Fruit fly (Drosophila melanogaster): ENCODE measurements around the gene CG32640.

CG32640 gene

dm6 chrX:13131063-13131773, 46.6 kb upstream of the CG32640 start (continued):
- TF ChIP-seq CG10321 (GFP tag; IDR thresholded peaks at IDR 0.05) (peak; percentile 89), CG15514 (GFP tag; optimal IDR thresholded peaks at IDR 0.05) (peak; percentile 96), Ptx1 (GFP tag; IDR thresholded peaks at IDR 0.05) (peak; percentile 99), bcd (GFP tag; optimal IDR thresholded peaks at IDR 0.05) (peak; percentile 99), CG4854 (GFP tag; optimal IDR thresholded peaks at IDR 0.05) (peak; percentile 96), CG12769 (tag; optimal IDR thresholded peaks at IDR 0.05) (peak; percentile 100), crol (GFP tag; IDR thresholded peaks at IDR 0.05) (peak; percentile 91), Sry-β (GFP tag; optimal IDR thresholded peaks at IDR 0.05) (peak; percentile 58), maf-S (GFP tag; optimal IDR thresholded peaks at IDR 0.05) (peak; percentile 99), sc (optimal IDR thresholded peaks at IDR 0.05) (no peak), sc (GFP tag; optimal IDR thresholded peaks at IDR 0.05) (peak; percentile 94), sim (GFP tag; IDR thresholded peaks at IDR 0.05) (peak; percentile 98), CTCF (GFP tag; optimal IDR thresholded peaks at IDR 0.05) (peak; percentile 74), CG8359 (GFP tag; optimal IDR thresholded peaks at IDR 0.05; ENCODE audit: borderline replicate concordance) (peak; percentile 92), GATAe (GFP tag; conservative IDR thresholded peaks at IDR 0.05) (peak; percentile 94), jumu (GFP tag; optimal IDR thresholded peaks at IDR 0.05) (peak; percentile 99), gfzf (GFP tag; optimal IDR thresholded peaks at IDR 0.05) (peak; percentile 35), fru (optimal IDR thresholded peaks at IDR 0.05) (peak; percentile 15), CG3995 (GFP tag; optimal IDR thresholded peaks at IDR 0.05) (peak; percentile 91), CG8388 (GFP tag; optimal IDR thresholded peaks at IDR 0.05) (peak; percentile 95), CG16779 (GFP tag; IDR thresholded peaks at IDR 0.05) (peak; percentile 99), CG1233 (GFP tag; optimal IDR thresholded peaks at IDR 0.05) (peak; percentile 98), CG1832 (GFP tag; optimal IDR thresholded peaks at IDR 0.05) (peak; percentile 94), Optix (GFP tag; IDR thresholded peaks at IDR 0.05) (peak; percentile 99), dimm (GFP tag; IDR thresholded peaks at IDR 0.05) (peak; percentile 99), pho (GFP tag; optimal IDR thresholded peaks at IDR 0.05) (peak; percentile 99), Atf-2 (GFP tag; optimal IDR thresholded peaks at IDR 0.05) (peak; percentile 98), trh (GFP tag; optimal IDR thresholded peaks at IDR 0.05) (peak; percentile 95), CG12391 (tag; optimal IDR thresholded peaks at IDR 0.05) (peak; percentile 99), tap (tag; optimal IDR thresholded peaks at IDR 0.05) (peak; percentile 97), Lim3 (GFP tag; IDR thresholded peaks at IDR 0.05) (peak; percentile 97), nerfin-2 (GFP tag; IDR thresholded peaks at IDR 0.05; ENCODE audit: partially characterized antibody) (no peak), CG15269 (tag; optimal IDR thresholded peaks at IDR 0.05) (peak; percentile 99), Xrp1 (GFP tag; IDR thresholded peaks at IDR 0.05) (peak; percentile 99), CG10959 (GFP tag; IDR thresholded peaks at IDR 0.05) (peak; percentile 98), HLH3B (GFP tag; IDR thresholded peaks at IDR 0.05) (peak; percentile 99), ranshi (GFP tag; IDR thresholded peaks at IDR 0.05) (peak; percentile 99), CG6175 (GFP tag; IDR thresholded peaks at IDR 0.05) (peak; percentile 99), CG13424 (tag; optimal IDR thresholded peaks at IDR 0.05) (peak; percentile 98), CG32772 (GFP tag; IDR thresholded peaks at IDR 0.05) (peak; percentile 99), vfl (GFP tag; optimal IDR thresholded peaks at IDR 0.05) (peak; percentile 99), btn (GFP tag; optimal IDR thresholded peaks at IDR 0.05) (peak; percentile 98), seq (GFP tag; IDR thresholded peaks at IDR 0.05) (peak; percentile 99), Tbp (GFP tag; optimal IDR thresholded peaks at IDR 0.05) (no peak), vnd (GFP tag; IDR thresholded peaks at IDR 0.05; ENCODE audit: partially characterized antibody) (no peak), exex (tag; optimal IDR thresholded peaks at IDR 0.05) (peak; percentile 93), ind (GFP tag; optimal IDR thresholded peaks at IDR 0.05) (peak; percentile 100), rib (GFP tag; IDR thresholded peaks at IDR 0.05) (peak; percentile 99), hb (GFP tag; IDR thresholded peaks at IDR 0.05; ENCODE audit: partially characterized antibody) (0 out of 3 replicates have a peak, but pooled peaks have one; percentile 50), z (GFP tag; IDR thresholded peaks at IDR 0.05) (peak; percentile 84), CG34422 (GFP tag; IDR thresholded peaks at IDR 0.05) (peak; percentile 99)

All from whole organism, embryonic.